Fruit fly (Drosophila melanogaster) whole organism, prepupa: ENCODE measurements around the gene CG33284.

Experiments
- CG15336 ChIP-seq: fragments of 200-800 bp; sonication (Bioruptor generic); IDR thresholded peaks from 2 replicates; pipeline ENCODE4 v1.3.6; 2022; ENCODE audit warnings: missing biosample characterization, missing genetic modification characterization
- CG16779 ChIP-seq: fragments of 200-800 bp; sonication (Bioruptor generic); optimal IDR thresholded peaks from 3 replicates; lab custom pipeline; 2017; ENCODE audit warnings: missing biosample characterization, mild to moderate bottlenecking, missing genetic modification characterization
- CG6854 ChIP-seq: fragments of 200-800 bp; sonication (Bioruptor generic); optimal IDR thresholded peaks from 2 replicates; lab custom pipeline; 2017; ENCODE audit warnings: missing biosample characterization, mild to moderate bottlenecking, missing genetic modification characterization
- esn ChIP-seq: fragments of 200-800 bp; sonication (Bioruptor generic); optimal IDR thresholded peaks from 2 replicates; lab custom pipeline; 2016; ENCODE audit warnings: missing biosample characterization, mild to moderate bottlenecking, missing genetic modification characterization, moderate library complexity
- pdm3 ChIP-seq: fragments of 200-800 bp; sonication (Bioruptor generic); optimal IDR thresholded peaks from 3 replicates; lab custom pipeline; 2016; ENCODE audit warnings: missing biosample characterization, missing genetic modification characterization

dm6 chr3L:21123453-21123852 is at the start of gene CG33284:
- TF ChIP-seq CG15336 (GFP tag; lab: Robert Waterston, UW) (no peak), esn (no peak), pdm3 (no peak), CG16779 (tag; lab: Kevin White, UChicago) (no peak), CG6854 (GFP tag; lab: Kevin White, UChicago) (no peak)
